Worm (Caenorhabditis elegans) whole organism, L4/young adult: ENCODE data around the gene srv-14.

Experiments used
- W03F9.2 ChIP-seq: fragments of 150-350 bp; optimal IDR thresholded peaks from 2 replicates; lab custom pipeline; 2014; ENCODE audit warnings: missing biosample characterization, missing genetic modification characterization
- dao-5 ChIP-seq: sonication (generic microtip); optimal IDR thresholded peaks from 2 replicates; lab custom pipeline; 2016; ENCODE audit warnings: missing genotype, missing genetic modification characterization, moderate library complexity, missing compliant biosample characterization
- him-1 ChIP-seq: sonication (generic microtip); optimal IDR thresholded peaks from 2 replicates; lab custom pipeline; 2016; ENCODE audit warnings: missing genotype, missing genetic modification reagents, missing genetic modification characterization, missing compliant biosample characterization

ce11 chrIV:15923000-15923399, 29.0 kb upstream of the srv-14 start:
- TF ChIP-seq him-1 (tag; lab: Kevin White, UChicago) (no peak), W03F9.2 (no peak), dao-5 (tag; lab: Kevin White, UChicago) (no peak)
